Fruit fly (Drosophila melanogaster) Kc167 (cell line): ENCODE measurements around the gene Lst8.
A peak's percentile ranks its signal among the peaks of the same experiment; 100 is the strongest.

ENCODE experiments used
- Myc ChIP-seq: fragments of >200 bp; optimal IDR thresholded peaks from 2 replicates; lab custom pipeline; 2017; ENCODE audit warnings: missing external identifiers
- Sin3A ChIP-seq: fragments of >200 bp; optimal IDR thresholded peaks from 2 replicates; lab custom pipeline; 2018; ENCODE audit warnings: missing external identifiers
- h ChIP-seq: fragments of >200 bp; optimal IDR thresholded peaks from 3 replicates; lab custom pipeline; 2018; ENCODE audit warnings: missing external identifiers
- insv ChIP-seq: fragments of >200 bp; optimal IDR thresholded peaks from 3 replicates; lab custom pipeline; 2018; ENCODE audit warnings: missing external identifiers
- psq ChIP-seq: fragments of >200 bp; optimal IDR thresholded peaks from 2 replicates; lab custom pipeline; 2017; ENCODE audit warnings: missing external identifiers
- ttk ChIP-seq: sonication (Bioruptor generic); optimal IDR thresholded peaks from 2 replicates; lab custom pipeline; 2017; ENCODE audit warnings: missing external identifiers

Gene Lst8

dm6 chrX:9589928-9590327, 15.8 kb downstream of the Lst8 start:
- TF ChIP-seq h (lab: Kevin White, UChicago), result no peak
- no peak for TF ChIP-seq Sin3A (lab: Kevin White, UChicago)
- no peak for TF ChIP-seq psq
- no peak for TF ChIP-seq ttk (lab: Kevin White, UChicago)
- no peak for TF ChIP-seq Myc (lab: Kevin White, UChicago)
- no peak for TF ChIP-seq insv

dm6 chrX:9587881-9588280, 17.9 kb downstream of the Lst8 start:
- TF ChIP-seq Myc (lab: Kevin White, UChicago), result no peak

dm6 chrX:9586627-9587026, 19.1 kb downstream of the Lst8 start:
- peak; percentile 99 for TF ChIP-seq ttk (lab: Kevin White, UChicago)
- TF ChIP-seq Sin3A (lab: Kevin White, UChicago), result no peak

dm6 chrX:9586038-9586437, 19.7 kb downstream of the Lst8 start:
- TF ChIP-seq psq (no peak), ttk (lab: Kevin White, UChicago) (no peak), Sin3A (lab: Kevin White, UChicago) (no peak), insv (no peak), h (lab: Kevin White, UChicago) (no peak), Myc (lab: Kevin White, UChicago) (no peak)

- TF ChIP-seq psq (no peak), Sin3A (lab: Kevin White, UChicago) (no peak), ttk (lab: Kevin White, UChicago) (no peak), h (lab: Kevin White, UChicago) (no peak), Myc (lab: Kevin White, UChicago) (no peak), insv (no peak)
These were observed 20.3 kb downstream of the Lst8 start, which contains the start of gene Hex-A for dm6 chrX:9585359-9586002. TSS of gene Hex-A (plus strand) at chrX:9585675.

dm6 chrX:9584948-9585315, 20.8 kb downstream of the Lst8 start:
- TF ChIP-seq h (lab: Kevin White, UChicago), result no peak
- no peak for TF ChIP-seq Sin3A (lab: Kevin White, UChicago)
- TF ChIP-seq psq, result no peak
- no peak for TF ChIP-seq ttk (lab: Kevin White, UChicago)
- no peak for TF ChIP-seq Myc (lab: Kevin White, UChicago)

dm6 chrX:9584104-9584947, 21.4 kb downstream of the Lst8 start:
- TF ChIP-seq h (lab: Kevin White, UChicago), result no peak

- no peak for TF ChIP-seq Sin3A (lab: Kevin White, UChicago)
- no peak for TF ChIP-seq psq
- no peak for TF ChIP-seq h (lab: Kevin White, UChicago)
- TF ChIP-seq ttk (lab: Kevin White, UChicago), result no peak
- no peak for TF ChIP-seq insv
- no peak for TF ChIP-seq Myc (lab: Kevin White, UChicago)
These were observed 22.2 kb downstream of the Lst8 start for dm6 chrX:9583440-9584103.

- TF ChIP-seq h (lab: Kevin White, UChicago) (no peak), psq (no peak), insv (no peak), Myc (lab: Kevin White, UChicago) (no peak), Sin3A (lab: Kevin White, UChicago) (no peak), ttk (lab: Kevin White, UChicago) (no peak)
These were observed 23.0 kb downstream of the Lst8 start for dm6 chrX:9582659-9583317.

dm6 chrX:9581869-9582268, 23.9 kb downstream of the Lst8 start:
- no peak for TF ChIP-seq psq
- TF ChIP-seq h (lab: Kevin White, UChicago), result no peak

dm6 chrX:9580544-9580943, 25.2 kb downstream of the Lst8 start:
- TF ChIP-seq h (lab: Kevin White, UChicago) (no peak), Sin3A (lab: Kevin White, UChicago) (no peak), ttk (lab: Kevin White, UChicago) (no peak), Myc (lab: Kevin White, UChicago) (no peak), psq (no peak), insv (no peak)

dm6 chrX:9579918-9580521, 25.7 kb downstream of the Lst8 start, which contains the start of gene LPCAT:
TSS of gene LPCAT (minus strand) at chrX:9579987.
- TF ChIP-seq insv, result no peak
